Fruit fly (Drosophila melanogaster): ENCODE measurements around the gene CG12054.

DNA sequence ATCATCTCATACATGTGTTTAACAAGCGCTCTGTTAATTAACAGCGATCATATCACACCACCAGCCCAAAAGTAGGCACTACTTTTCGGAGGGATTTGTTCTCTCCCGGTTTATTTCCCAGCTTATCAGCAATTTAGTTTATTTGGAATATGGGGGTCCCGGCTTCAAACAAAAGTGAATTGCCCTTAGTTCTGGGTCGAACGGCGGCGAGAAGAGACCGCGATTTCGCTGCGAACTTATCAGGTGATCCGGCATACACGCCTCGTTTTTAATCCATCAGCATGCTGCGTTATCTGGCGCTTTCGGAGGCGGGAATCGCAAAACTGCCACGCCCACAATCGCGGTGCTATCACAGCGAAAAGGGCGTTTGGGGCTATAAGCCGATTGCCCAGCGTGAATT, 23.8 kb upstream of the CG12054 start, which contains the start of gene CG1544:
- TF ChIP-seq CG11617 (GFP tag; optimal IDR thresholded peaks at IDR 0.05): no peak
- TF ChIP-seq CG7045 (GFP tag; optimal IDR thresholded peaks at IDR 0.05): no peak
- no peak for TF ChIP-seq CG1620 (GFP tag; optimal IDR thresholded peaks at IDR 0.05)

All from whole organism, adult.